Fruit fly (Drosophila melanogaster) whole organism: ENCODE measurements around the gene CG1233.

Experiments used
- CG8478 ChIP-seq: fragments of >200 bp; optimal IDR thresholded peaks from 2 replicates; lab custom pipeline; 2018; ENCODE audit warnings: inconsistent platforms
- Dll ChIP-seq: fragments of >200 bp; optimal IDR thresholded peaks from 2 replicates; lab custom pipeline; 2017
- EcR ChIP-seq, 2 experiments: fragments of >200 bp; optimal IDR thresholded peaks; 2 replicates each; lab custom pipeline; 2017; ENCODE audit warnings: missing biosample characterization in 2 of 2, missing genetic modification characterization in 2 of 2, missing genetic modification reagents in 2 of 2
- pan ChIP-seq: fragments of >200 bp; optimal IDR thresholded peaks from 2 replicates; lab custom pipeline; 2017
- psq ChIP-seq: fragments of >200 bp; optimal IDR thresholded peaks from 2 replicates; lab custom pipeline; 2017
- usp ChIP-seq: fragments of >200 bp; optimal IDR thresholded peaks from 2 replicates; lab custom pipeline; 2017; ENCODE audit warnings: missing biosample characterization, missing genetic modification characterization, mixed read lengths

CG1233 gene

DNA sequence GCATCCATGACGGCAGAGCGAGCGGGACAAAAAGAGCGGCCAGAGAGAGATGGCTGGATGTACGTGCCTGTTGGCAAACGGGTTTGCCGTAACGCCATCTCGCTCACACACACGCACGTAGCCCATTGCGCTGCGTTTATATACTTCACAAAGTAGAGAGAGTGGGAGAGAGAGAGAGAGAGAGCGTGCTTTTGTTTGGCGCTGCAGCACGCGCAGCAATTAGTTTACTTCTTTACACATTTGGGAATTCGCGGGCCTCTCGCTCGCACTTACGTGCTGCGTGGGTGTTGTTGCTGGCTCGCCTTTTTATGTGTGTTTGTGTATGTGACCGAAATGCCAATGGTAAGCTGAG is 16.8 kb downstream of the CG1233 start:
- no peak for TF ChIP-seq psq (lab: Kevin White, UChicago)
- TF ChIP-seq Dll (lab: Kevin White, UChicago), result peak; percentile 55
- TF ChIP-seq CG8478 (lab: Kevin White, UChicago), result peak; percentile 100
- no peak for TF ChIP-seq pan (lab: Kevin White, UChicago)

DNA sequence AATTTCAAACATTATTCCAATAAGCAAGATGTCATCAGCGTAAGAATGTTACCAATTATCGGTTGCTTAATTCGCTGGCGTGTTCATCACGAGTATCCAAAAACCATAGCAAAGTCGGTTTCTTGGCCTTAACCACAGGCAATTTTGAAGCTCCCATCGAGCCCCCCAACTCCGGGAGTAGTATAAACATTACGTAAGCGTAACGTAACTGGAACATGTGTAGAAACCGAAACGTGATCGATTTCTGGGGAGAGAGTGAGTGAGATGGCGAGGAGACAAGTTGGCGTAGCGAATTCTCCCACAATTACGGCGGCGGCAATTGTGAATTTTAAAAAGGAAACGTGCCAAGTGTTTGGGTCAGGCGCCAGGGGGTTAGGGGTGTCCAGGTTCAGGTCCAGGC is 17.6 kb downstream of the CG1233 start:
- TF ChIP-seq psq (lab: Kevin White, UChicago) (no peak), pan (lab: Kevin White, UChicago) (no peak), CG8478 (lab: Kevin White, UChicago) (no peak), EcR (GFP tag; optimal IDR thresholded peaks at IDR 0.05; lab: Kevin White, UChicago) (no peak), usp (no peak), Dll (lab: Kevin White, UChicago) (no peak)

DNA sequence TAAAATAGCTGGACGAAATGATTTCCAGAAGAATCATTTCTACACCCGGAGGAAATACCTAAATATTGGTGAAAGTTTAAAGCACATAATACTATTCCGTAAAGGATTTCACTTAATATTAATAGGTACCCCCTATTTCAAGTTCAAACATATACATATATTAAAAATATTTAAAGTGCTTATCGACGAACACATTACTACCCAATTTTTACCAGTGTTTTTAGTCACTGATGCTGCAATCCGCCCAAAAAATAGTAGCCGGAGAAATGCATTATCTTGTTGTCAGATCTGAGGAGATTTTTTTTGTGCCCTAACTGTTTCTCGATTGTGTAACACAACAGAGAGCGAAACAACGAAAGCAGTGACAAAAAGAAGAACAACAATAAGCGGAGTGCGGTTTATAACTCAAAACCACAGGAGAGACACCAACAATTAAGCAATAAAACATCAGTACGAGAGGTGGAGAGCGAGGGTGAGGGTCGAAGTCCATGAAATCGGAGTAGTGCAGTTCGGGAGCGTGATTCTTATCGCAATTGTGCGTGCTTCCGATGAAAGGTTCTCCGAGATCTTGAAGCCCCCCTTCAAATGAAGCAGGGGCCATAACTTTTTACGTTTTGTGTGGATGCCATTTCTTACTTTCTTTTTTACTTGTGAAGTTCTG is 19.7 kb downstream of the CG1233 start:
- no peak for TF ChIP-seq CG8478 (lab: Kevin White, UChicago)
- no peak for TF ChIP-seq psq (lab: Kevin White, UChicago)
- no peak for TF ChIP-seq Dll (lab: Kevin White, UChicago)
- no peak for TF ChIP-seq pan (lab: Kevin White, UChicago)
- TF ChIP-seq EcR (GFP tag; optimal IDR thresholded peaks at IDR 0.05; lab: Kevin White, UChicago), result no peak
- no peak for TF ChIP-seq usp

DNA sequence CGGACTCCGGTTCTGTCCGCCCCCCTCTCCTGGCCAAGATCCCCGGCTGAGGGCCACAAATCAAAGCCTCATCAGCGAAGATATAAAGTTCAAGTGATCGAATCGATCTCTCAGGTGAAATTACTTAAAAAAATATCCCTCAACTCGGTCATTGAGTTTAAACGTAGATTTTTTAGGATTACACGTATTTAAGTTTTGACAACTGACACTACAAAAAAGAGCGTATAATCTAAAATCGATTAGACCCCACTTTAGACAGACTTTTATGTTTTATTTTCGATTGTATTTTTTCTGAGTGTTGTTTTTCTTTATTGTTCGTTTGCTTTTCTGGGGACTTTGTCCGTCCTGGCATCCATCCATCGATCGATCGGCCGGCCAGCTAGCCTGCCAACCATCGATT is 23.8 kb downstream of the CG1233 start:
- TF ChIP-seq usp (no peak), EcR (GFP tag; optimal IDR thresholded peaks at IDR 0.05; lab: Kevin White, UChicago) (no peak), pan (lab: Kevin White, UChicago) (no peak), CG8478 (lab: Kevin White, UChicago) (no peak), psq (lab: Kevin White, UChicago) (no peak), Dll (lab: Kevin White, UChicago) (no peak)

DNA sequence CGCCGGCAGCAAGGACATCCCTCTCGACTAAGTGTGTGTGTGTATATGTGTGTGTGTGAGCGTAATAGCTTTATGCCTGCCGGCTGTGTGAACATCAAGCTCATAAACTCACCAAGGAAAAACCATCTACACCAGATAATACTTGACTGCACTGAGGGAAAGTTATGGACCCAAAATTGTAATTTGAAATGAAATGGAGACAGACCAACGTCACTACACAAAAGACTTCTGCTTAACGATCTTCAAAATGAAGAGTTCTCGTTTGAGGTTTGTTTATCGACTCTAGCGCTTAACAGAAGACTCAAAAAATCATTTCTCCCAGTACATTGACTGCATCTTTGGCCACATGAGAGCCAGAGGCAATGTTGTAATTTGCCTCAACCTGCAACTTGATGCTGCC is 26.8 kb downstream of the CG1233 start:
- TF ChIP-seq psq (lab: Kevin White, UChicago), result no peak
- no peak for TF ChIP-seq usp
- no peak for TF ChIP-seq EcR (GFP tag; optimal IDR thresholded peaks at IDR 0.05; lab: Kevin White, UChicago)
- no peak for TF ChIP-seq pan (lab: Kevin White, UChicago)
- no peak for TF ChIP-seq CG8478 (lab: Kevin White, UChicago)
- no peak for TF ChIP-seq Dll (lab: Kevin White, UChicago)

DNA sequence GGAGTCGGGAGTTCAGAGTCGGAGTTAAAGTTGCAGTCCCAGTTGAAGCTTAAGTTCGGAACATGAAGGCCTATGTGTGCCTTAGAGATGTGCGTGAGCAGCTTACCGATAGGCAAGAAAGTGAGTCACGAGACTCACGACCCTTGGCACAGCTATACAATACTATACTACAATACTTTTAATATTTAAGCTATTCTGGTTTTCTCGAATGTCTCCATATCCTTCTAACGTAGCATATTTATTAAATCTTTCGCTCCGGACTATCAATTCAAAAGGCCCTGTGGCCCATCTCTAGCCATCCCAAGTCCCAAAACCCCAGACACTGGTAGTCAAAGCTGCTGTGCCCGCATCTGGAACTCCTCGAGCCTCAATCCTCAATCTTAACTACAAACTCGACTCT is 28.9 kb downstream of the CG1233 start:
- TF ChIP-seq CG8478 (lab: Kevin White, UChicago) (no peak), usp (no peak), pan (lab: Kevin White, UChicago) (no peak), EcR (GFP tag; optimal IDR thresholded peaks at IDR 0.05; lab: Kevin White, UChicago) (no peak), Dll (lab: Kevin White, UChicago) (no peak), psq (lab: Kevin White, UChicago) (no peak)

DNA sequence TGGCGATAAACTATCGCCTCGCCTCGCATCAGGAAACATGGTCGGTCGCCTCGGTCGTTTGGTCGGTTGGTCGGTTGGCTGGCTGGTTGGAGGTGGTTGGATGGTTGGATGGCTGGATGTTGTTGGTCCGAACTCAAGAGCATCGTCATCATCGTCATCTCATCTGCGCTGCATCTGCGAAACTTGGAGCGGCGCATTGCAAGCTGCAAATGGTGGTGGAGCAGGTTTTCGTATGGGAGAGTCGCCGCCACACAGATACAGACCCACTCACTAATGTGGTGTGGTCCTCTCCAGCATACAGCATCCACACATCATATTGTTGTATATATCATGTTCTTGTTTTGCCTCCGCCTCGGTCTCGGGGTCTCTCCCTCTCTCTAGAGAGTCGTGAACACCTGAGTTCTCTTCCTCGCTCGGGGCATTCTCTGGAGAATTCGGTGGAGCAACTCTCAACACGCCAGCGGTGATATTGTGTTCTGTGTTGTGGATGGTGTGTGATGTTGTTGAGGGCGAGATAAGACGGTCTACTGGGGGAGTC is 31.4 kb downstream of the CG1233 start, which contains the start of gene trh:
TSS of gene trh (minus strand) at position 12 of the 538 bp plus-strand sequence.
- TF ChIP-seq pan (lab: Kevin White, UChicago) (no peak), CG8478 (lab: Kevin White, UChicago) (no peak), Dll (lab: Kevin White, UChicago) (no peak), usp (no peak), EcR (GFP tag; optimal IDR thresholded peaks at IDR 0.05; lab: Kevin White, UChicago) (no peak), psq (lab: Kevin White, UChicago) (no peak)

DNA sequence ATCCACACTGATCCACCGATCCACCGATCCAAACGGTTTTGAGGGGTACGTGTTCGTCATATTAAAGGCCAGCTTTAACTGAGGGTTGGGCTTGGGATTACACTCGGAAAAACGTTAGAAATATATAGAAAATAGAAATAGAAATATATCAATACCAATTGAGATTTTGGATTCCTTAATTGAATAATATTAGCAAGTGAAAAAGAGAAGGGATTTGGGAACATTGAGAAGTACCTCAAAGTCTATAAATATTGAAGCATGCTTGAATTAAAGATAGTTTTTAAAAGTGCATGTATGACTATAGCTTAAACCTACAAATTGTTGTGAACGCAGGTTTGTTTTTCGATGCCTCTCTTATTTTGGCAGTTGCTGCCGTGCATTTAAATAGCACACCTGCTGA is 33.9 kb downstream of the CG1233 start:
- no peak for TF ChIP-seq EcR (GFP tag; optimal IDR thresholded peaks at IDR 0.05; lab: Kevin White, UChicago)

DNA sequence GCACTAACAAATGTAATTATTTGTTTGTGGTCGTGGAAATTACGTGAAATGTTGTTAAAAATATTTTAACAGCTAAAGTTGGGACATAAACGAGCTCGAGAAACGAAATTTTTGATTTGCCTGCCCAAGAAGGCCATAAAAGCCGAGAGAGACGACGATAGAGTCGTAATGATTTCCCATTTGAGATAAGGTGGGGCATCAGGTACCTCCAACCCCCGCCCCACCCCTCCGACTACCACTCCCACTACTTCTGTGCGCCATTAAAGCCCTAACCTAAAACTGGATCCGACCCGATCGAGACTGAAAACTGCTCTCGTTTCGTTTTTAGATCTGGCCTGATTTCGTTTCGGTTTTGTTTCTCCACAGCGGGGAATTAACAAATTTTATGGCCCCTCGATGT is 39.0 kb downstream of the CG1233 start:
- TF ChIP-seq EcR (GFP tag; optimal IDR thresholded peaks at IDR 0.05; lab: Kevin White, UChicago) (no peak), pan (lab: Kevin White, UChicago) (no peak), CG8478 (lab: Kevin White, UChicago) (no peak), usp (no peak), psq (lab: Kevin White, UChicago) (no peak), Dll (lab: Kevin White, UChicago) (no peak)

DNA sequence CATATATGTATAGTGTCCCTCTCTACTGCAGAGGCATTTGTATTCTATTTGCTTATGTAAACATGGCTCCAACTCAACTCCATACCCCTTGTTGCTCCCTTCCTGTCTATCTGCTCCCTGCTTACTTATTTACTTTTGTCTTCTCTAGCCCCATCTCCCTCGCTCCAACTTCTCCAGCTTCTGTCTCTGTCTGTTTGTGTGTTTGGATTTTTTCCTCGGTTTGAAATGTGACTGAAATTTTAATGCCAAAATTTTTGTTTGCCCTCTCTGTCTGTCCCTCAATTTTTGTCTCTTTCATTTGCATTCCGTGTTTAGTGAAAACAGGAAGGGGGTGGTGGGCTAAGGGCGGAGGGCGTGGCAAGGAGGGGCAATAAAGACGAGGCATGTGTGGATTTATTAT is 48.5 kb downstream of the CG1233 start:
- TF ChIP-seq usp (no peak), Dll (lab: Kevin White, UChicago) (no peak), CG8478 (lab: Kevin White, UChicago) (no peak), pan (lab: Kevin White, UChicago) (no peak), psq (lab: Kevin White, UChicago) (no peak), EcR (GFP tag; optimal IDR thresholded peaks at IDR 0.05; lab: Kevin White, UChicago) (no peak)
